Fruit fly (Drosophila melanogaster) whole organism, prepupa: Measurements from ENCODE around the gene CG1317.
A peak's percentile ranks its signal among the peaks of the same experiment; 100 is the strongest.

Source experiments
- CG10669 ChIP-seq: fragments of 200-800 bp; sonication (Bioruptor generic); optimal IDR thresholded peaks from 3 replicates; lab custom pipeline; 2018; ENCODE audit warnings: missing biosample characterization, mild to moderate bottlenecking, missing genetic modification characterization, moderate library complexity
- CG11294 ChIP-seq: fragments of 200-800 bp; sonication (Bioruptor generic); IDR thresholded peaks from 2 replicates; pipeline ENCODE4 v1.3.6; 2022; ENCODE audit warnings: missing biosample characterization, missing genetic modification characterization
- CG11762 ChIP-seq: fragments of 200-800 bp; sonication (Bioruptor generic); optimal IDR thresholded peaks from 3 replicates; lab custom pipeline; 2016; ENCODE audit warnings: missing biosample characterization, missing genetic modification characterization; ENCODE audit not compliant: insufficient read depth
- CG3032 ChIP-seq: fragments of 200-800 bp; optimal IDR thresholded peaks from 2 replicates; lab custom pipeline; 2019; ENCODE audit warnings: missing biosample characterization, mild to moderate bottlenecking, missing genetic modification characterization, moderate library complexity
- CG31627 ChIP-seq: fragments of 200-800 bp; sonication (Bioruptor generic); optimal IDR thresholded peaks from 3 replicates; lab custom pipeline; 2016; ENCODE audit warnings: missing biosample characterization, missing genetic modification characterization
- CG32006 ChIP-seq: fragments of 200-800 bp; sonication (Bioruptor generic); optimal IDR thresholded peaks from 3 replicates; lab custom pipeline; 2017; ENCODE audit warnings: missing biosample characterization, mild to moderate bottlenecking, missing genetic modification characterization
- CG3919 ChIP-seq: fragments of 200-800 bp; sonication (Bioruptor generic); optimal IDR thresholded peaks from 3 replicates; lab custom pipeline; 2016; ENCODE audit warnings: missing biosample characterization, missing genetic modification characterization
- CG6163 ChIP-seq: fragments of 200-800 bp; sonication (Bioruptor generic); IDR thresholded peaks from 3 replicates; pipeline ENCODE4 v1.3.6; 2022; ENCODE audit warnings: missing biosample characterization, missing genetic modification characterization
- CG6808 ChIP-seq: fragments of 200-800 bp; sonication (Bioruptor generic); optimal IDR thresholded peaks from 3 replicates; lab custom pipeline; 2017; ENCODE audit warnings: missing biosample characterization, missing genetic modification characterization, mild to moderate bottlenecking, moderate library complexity, missing genetic modification reagents
- CG6854 ChIP-seq: fragments of 200-800 bp; sonication (Bioruptor generic); optimal IDR thresholded peaks from 2 replicates; lab custom pipeline; 2017; ENCODE audit warnings: missing biosample characterization, mild to moderate bottlenecking, missing genetic modification characterization
- CG8119 ChIP-seq: fragments of 200-800 bp; sonication (Bioruptor generic); IDR thresholded peaks from 3 replicates; pipeline ENCODE4 v1.3.6; 2022; ENCODE audit warnings: missing biosample characterization, missing genetic modification characterization
- CG8319 ChIP-seq: fragments of 200-800 bp; sonication (Bioruptor generic); optimal IDR thresholded peaks from 3 replicates; lab custom pipeline; 2016; ENCODE audit warnings: missing biosample characterization, missing genetic modification characterization
- Eip78C ChIP-seq: fragments of 200-800 bp; sonication (Bioruptor generic); peaks from one replicate; lab custom pipeline; 2016; ENCODE audit warnings: missing biosample characterization, missing genetic modification characterization
- Ets21C ChIP-seq: fragments of 200-800 bp; sonication (Bioruptor generic); optimal IDR thresholded peaks from 3 replicates; lab custom pipeline; 2016; ENCODE audit warnings: missing biosample characterization, missing genetic modification characterization
- Ets96B ChIP-seq: fragments of 200-800 bp; optimal IDR thresholded peaks from 2 replicates; lab custom pipeline; 2019; ENCODE audit warnings: missing biosample characterization, mild to moderate bottlenecking, missing genetic modification characterization, moderate library complexity
- Gug ChIP-seq: fragments of 200-800 bp; sonication (Bioruptor generic); IDR thresholded peaks from 2 replicates; pipeline ENCODE4 v1.3.6; 2022; ENCODE audit warnings: missing biosample characterization, missing genetic modification characterization
- Hr38 ChIP-seq: sonication (Bioruptor generic); optimal IDR thresholded peaks from 2 replicates; lab custom pipeline; 2016; ENCODE audit warnings: missing biosample characterization, missing genetic modification characterization
- Hr4 ChIP-seq: fragments of 200-800 bp; sonication (Bioruptor generic); optimal IDR thresholded peaks from 3 replicates; lab custom pipeline; 2016; ENCODE audit warnings: missing biosample characterization, missing genetic modification characterization
- Lpt ChIP-seq: fragments of 200-800 bp; sonication (Bioruptor generic); optimal IDR thresholded peaks from 3 replicates; lab custom pipeline; 2016; ENCODE audit warnings: missing biosample characterization, missing genetic modification characterization
- OdsH ChIP-seq: fragments of 200-800 bp; sonication (Bioruptor generic); optimal IDR thresholded peaks from 3 replicates; lab custom pipeline; 2016; ENCODE audit warnings: missing biosample characterization, missing genetic modification characterization
- Smox ChIP-seq: fragments of 200-800 bp; sonication (Bioruptor generic); optimal IDR thresholded peaks from 3 replicates; lab custom pipeline; 2016; ENCODE audit warnings: missing biosample characterization, missing genetic modification characterization
- Sox102F ChIP-seq: fragments of 200-800 bp; sonication (Bioruptor generic); optimal IDR thresholded peaks from 2 replicates; lab custom pipeline; 2016; ENCODE audit warnings: missing biosample characterization, mild to moderate bottlenecking, missing genetic modification characterization
- Sox14 ChIP-seq: fragments of 200-800 bp; sonication (Bioruptor generic); optimal IDR thresholded peaks from 3 replicates; lab custom pipeline; 2016; ENCODE audit warnings: missing biosample characterization, missing genetic modification characterization
- Sox15 ChIP-seq: fragments of 200-800 bp; sonication (Bioruptor generic); optimal IDR thresholded peaks from 3 replicates; lab custom pipeline; 2016; ENCODE audit warnings: missing biosample characterization, missing genetic modification characterization
- achi ChIP-seq: fragments of 200-800 bp; sonication (Bioruptor generic); optimal IDR thresholded peaks from 3 replicates; lab custom pipeline; 2016; ENCODE audit warnings: missing biosample characterization, missing genetic modification characterization
- dac ChIP-seq: fragments of 200-800 bp; sonication (Bioruptor generic); optimal IDR thresholded peaks from 2 replicates; lab custom pipeline; 2017; ENCODE audit warnings: missing biosample characterization, mild to moderate bottlenecking, missing genetic modification characterization
- esn ChIP-seq: fragments of 200-800 bp; sonication (Bioruptor generic); optimal IDR thresholded peaks from 2 replicates; lab custom pipeline; 2016; ENCODE audit warnings: missing biosample characterization, mild to moderate bottlenecking, missing genetic modification characterization, moderate library complexity
- fd59A ChIP-seq: fragments of 200-800 bp; sonication (Bioruptor generic); optimal IDR thresholded peaks from 2 replicates; lab custom pipeline; 2017; ENCODE audit warnings: missing biosample characterization, mild to moderate bottlenecking, missing genetic modification characterization, missing genetic modification reagents
- lz ChIP-seq: fragments of 200-800 bp; sonication (Bioruptor generic); optimal IDR thresholded peaks from 3 replicates; lab custom pipeline; 2016; ENCODE audit warnings: missing biosample characterization, missing genetic modification characterization
- pdm3 ChIP-seq: fragments of 200-800 bp; sonication (Bioruptor generic); optimal IDR thresholded peaks from 3 replicates; lab custom pipeline; 2016; ENCODE audit warnings: missing biosample characterization, missing genetic modification characterization
- salr ChIP-seq, 2 experiments: fragments of 200-800 bp; sonication (Bioruptor generic); optimal IDR thresholded peaks; 3 replicates each; lab custom pipeline; 2016 to 2018; ENCODE audit warnings: missing biosample characterization in 2 of 2, missing genetic modification characterization in 2 of 2, mild to moderate bottlenecking in 1 of 2
- ss ChIP-seq, 2 experiments: fragments of 200-800 bp; sonication (Bioruptor generic); optimal IDR thresholded peaks; 2 replicates in 1 of 2; 3 replicates in 1 of 2; lab custom pipeline; 2017 to 2018; ENCODE audit warnings: mild to moderate bottlenecking in 2 of 2, missing biosample characterization in 2 of 2, missing genetic modification characterization in 2 of 2, moderate library complexity in 1 of 2
- svp ChIP-seq: fragments of 200-800 bp; sonication (Bioruptor generic); peaks from one replicate; lab custom pipeline; 2016; ENCODE audit warnings: missing biosample characterization, missing genetic modification characterization
- topi ChIP-seq: fragments of 200-800 bp; sonication (Bioruptor generic); optimal IDR thresholded peaks from 3 replicates; lab custom pipeline; 2016; ENCODE audit warnings: missing biosample characterization, missing genetic modification characterization
- vri ChIP-seq: fragments of 200-800 bp; sonication (Bioruptor generic); optimal IDR thresholded peaks from 3 replicates; lab custom pipeline; 2016; ENCODE audit warnings: missing biosample characterization, mild to moderate bottlenecking, missing genetic modification characterization

The CG1317 gene

dm6 chr3L:2410869-2411268 is 39.1 kb upstream of the CG1317 start (continued):
- TF ChIP-seq OdsH (peak; percentile 39), Hr4 (GFP tag; lab: Kevin White, UChicago) (peak; percentile 57), CG32006 (GFP tag; lab: Kevin White, UChicago) (peak; percentile 42), CG3032 (tag; lab: Kevin White, UChicago) (peak; percentile 7), esn (GFP tag; lab: Kevin White, UChicago) (peak; percentile 16), Gug (GFP tag; lab: Robert Waterston, UW) (no peak)

DNA sequence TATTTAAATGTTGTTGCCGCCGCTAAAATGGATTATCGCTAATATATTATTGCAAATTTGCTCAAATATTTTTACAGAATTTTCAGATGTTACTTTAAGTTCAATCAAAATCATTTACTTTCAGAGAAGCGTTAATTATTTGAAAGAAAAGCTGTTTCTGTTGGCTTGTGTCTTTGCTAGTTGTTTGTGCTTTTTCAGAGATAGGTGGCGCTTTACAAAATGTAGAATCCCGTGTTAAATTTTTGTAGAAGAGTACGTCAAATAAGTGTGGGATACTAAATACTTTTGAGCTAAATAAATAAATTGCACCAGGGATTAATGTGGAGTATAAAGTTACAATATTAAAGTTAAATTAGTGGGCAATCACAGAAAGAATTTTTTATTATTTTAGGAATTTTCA is 37.5 kb upstream of the CG1317 start:
- TF ChIP-seq fd59A (GFP tag; lab: Kevin White, UChicago) (no peak), CG6163 (GFP tag; lab: Robert Waterston, UW) (no peak), lz (GFP tag; lab: Kevin White, UChicago) (no peak), Ets96B (tag; lab: Kevin White, UChicago) (no peak), CG8319 (GFP tag; lab: Kevin White, UChicago) (no peak), CG3032 (tag; lab: Kevin White, UChicago) (no peak), Gug (GFP tag; lab: Robert Waterston, UW) (no peak), dac (GFP tag; lab: Kevin White, UChicago) (no peak)

dm6 chr3L:2407945-2408344 is 36.2 kb upstream of the CG1317 start:
- TF ChIP-seq CG10669 (GFP tag; lab: Kevin White, UChicago) (no peak), CG6163 (GFP tag; lab: Robert Waterston, UW) (peak; percentile 35; the same call in 1 of the 3 replicates)

DNA sequence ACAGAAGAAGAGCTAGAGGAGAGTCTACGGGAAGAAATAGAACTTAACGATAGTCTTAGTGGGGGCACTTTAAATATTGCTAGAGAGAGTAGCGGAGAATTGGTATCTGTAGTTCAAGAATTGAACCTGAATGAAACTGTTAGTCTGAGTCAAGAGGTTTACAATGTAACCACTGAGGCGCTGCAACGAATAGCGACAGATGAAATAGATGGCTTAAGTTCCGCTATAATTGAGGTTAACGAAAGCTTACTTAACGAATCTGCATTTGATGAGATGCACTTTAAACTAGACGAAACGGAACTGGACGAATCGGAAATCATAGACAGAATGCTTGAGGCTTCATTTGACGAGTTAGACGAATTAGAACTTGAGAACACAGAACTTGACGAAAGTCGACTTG is 35.5 kb upstream of the CG1317 start:
- TF ChIP-seq vri (GFP tag; lab: Kevin White, UChicago) (no peak), Sox14 (GFP tag; lab: Kevin White, UChicago) (no peak), OdsH (no peak), ss (GFP tag; optimal IDR thresholded peaks at IDR 0.05; lab: Kevin White, UChicago) (no peak)

dm6 chr3L:2402206-2402605 is 30.5 kb upstream of the CG1317 start:
- TF ChIP-seq Sox102F (no peak), Ets96B (tag; lab: Kevin White, UChicago) (no peak), CG3032 (tag; lab: Kevin White, UChicago) (no peak), achi (no peak), CG32006 (GFP tag; lab: Kevin White, UChicago) (no peak), Hr38 (no peak), lz (GFP tag; lab: Kevin White, UChicago) (no peak), CG11294 (GFP tag; lab: Robert Waterston, UW) (no peak), CG31627 (GFP tag; lab: Kevin White, UChicago) (no peak), svp (GFP tag; lab: Kevin White, UChicago) (no peak), OdsH (no peak), pdm3 (GFP tag; lab: Kevin White, UChicago) (no peak), vri (GFP tag; lab: Kevin White, UChicago) (no peak), Ets21C (GFP tag; lab: Kevin White, UChicago) (no peak), CG11762 (GFP tag; lab: Kevin White, UChicago) (no peak)

DNA sequence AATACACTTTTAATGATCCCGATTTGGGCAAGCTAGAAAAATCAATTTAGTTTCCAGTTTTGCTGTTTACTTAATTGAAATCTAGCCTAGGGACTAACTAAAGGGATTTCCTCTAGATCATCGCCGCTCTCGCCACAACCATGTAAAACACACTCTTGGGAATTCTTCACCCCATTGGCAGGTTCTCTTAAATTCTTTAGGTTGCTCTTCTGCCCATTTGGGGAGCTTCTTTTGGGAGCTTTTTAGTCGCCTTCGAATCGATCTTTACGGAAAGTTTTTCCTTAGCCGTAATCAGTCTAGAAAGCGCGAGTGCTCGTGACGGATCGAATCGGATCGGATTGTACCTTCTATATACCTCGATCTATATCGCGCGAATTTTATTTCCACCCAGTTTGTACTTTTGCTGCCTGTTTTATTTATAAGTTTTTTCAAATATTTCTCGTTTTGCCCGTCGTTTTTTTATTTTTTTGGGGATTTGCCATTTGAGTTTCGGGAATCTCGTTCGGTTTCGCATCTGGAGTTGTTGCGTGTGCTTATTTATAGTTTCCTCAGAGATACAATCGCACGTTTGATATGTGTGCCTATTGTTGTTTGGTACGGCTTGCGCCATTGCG is 28.6 kb upstream of the CG1317 start:
- no peak for TF ChIP-seq lz (GFP tag; lab: Kevin White, UChicago)
- TF ChIP-seq CG3919: no peak
- no peak for TF ChIP-seq CG6854 (GFP tag; lab: Kevin White, UChicago)

DNA sequence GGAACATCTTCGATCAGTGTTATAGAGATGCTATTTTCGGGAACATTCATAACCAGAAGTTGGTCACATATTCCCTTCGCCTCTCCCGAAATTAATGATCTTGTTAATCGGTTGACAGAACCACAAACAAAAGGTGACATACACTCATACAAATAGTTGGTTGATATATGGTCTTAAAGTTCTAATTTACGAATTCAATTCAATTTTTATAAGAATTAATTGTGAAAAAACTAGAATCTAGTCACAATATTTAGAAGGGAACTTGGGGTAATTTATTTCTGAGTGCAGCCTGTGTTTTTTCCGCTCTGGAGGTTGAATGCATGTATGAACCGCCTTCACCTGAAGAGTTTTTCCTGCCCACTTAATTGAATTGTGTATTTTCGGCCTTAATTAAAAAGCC is 28.0 kb upstream of the CG1317 start:
- TF ChIP-seq Sox102F (no peak), CG8119 (no peak), Hr4 (GFP tag; lab: Kevin White, UChicago) (no peak), esn (GFP tag; lab: Kevin White, UChicago) (no peak), Eip78C (no peak), CG3919 (no peak), CG6808 (GFP tag; lab: Kevin White, UChicago) (no peak), Sox15 (GFP tag; lab: Kevin White, UChicago) (no peak), salr (GFP tag; optimal IDR thresholded peaks at IDR 0.05; lab: Kevin White, UChicago) (no peak), dac (GFP tag; lab: Kevin White, UChicago) (no peak), CG8319 (GFP tag; lab: Kevin White, UChicago) (no peak), CG11294 (GFP tag; lab: Robert Waterston, UW) (no peak), topi (GFP tag; lab: Kevin White, UChicago) (no peak), fd59A (GFP tag; lab: Kevin White, UChicago) (no peak), Smox (GFP tag; lab: Kevin White, UChicago) (no peak), CG11762 (GFP tag; lab: Kevin White, UChicago) (no peak), CG3032 (tag; lab: Kevin White, UChicago) (no peak), Lpt (no peak)
